Fruit fly (Drosophila melanogaster) whole organism, embryonic: ENCODE results near the gene Sqor.

ENCODE experiments used
- Atf6 ChIP-seq: fragments of 200-800 bp; sonication (Bioruptor generic); IDR thresholded peaks from 2 replicates; pipeline ENCODE4 v1.3.6; 2022; ENCODE audit warnings: missing biosample characterization, missing genetic modification characterization
- B-H2 ChIP-seq: fragments of 200-800 bp; sonication (Bioruptor generic); optimal IDR thresholded peaks from 2 replicates; lab custom pipeline; 2018; ENCODE audit warnings: missing biosample characterization, mild to moderate bottlenecking, missing genetic modification characterization
- CG10543 ChIP-seq: fragments of 200-800 bp; sonication (Bioruptor generic); optimal IDR thresholded peaks from 3 replicates; lab custom pipeline; 2017; ENCODE audit warnings: missing biosample characterization, mild to moderate bottlenecking, missing genetic modification characterization, moderate library complexity
- CG12071 ChIP-seq: fragments of 200-800 bp; sonication (Bioruptor generic); optimal IDR thresholded peaks from 3 replicates; lab custom pipeline; 2018; ENCODE audit warnings: missing biosample characterization, mild to moderate bottlenecking, missing genetic modification characterization
- CG13287 ChIP-seq: fragments of 200-800 bp; sonication (Bioruptor generic); IDR thresholded peaks from 2 replicates; pipeline ENCODE4 v1.3.6; 2022; ENCODE audit warnings: missing biosample characterization, missing genetic modification characterization; ENCODE audit not compliant: partially characterized antibody
- CG14710 ChIP-seq: fragments of 200-800 bp; sonication (Bioruptor generic); optimal IDR thresholded peaks from 3 replicates; lab custom pipeline; 2019; ENCODE audit warnings: missing biosample characterization, mild to moderate bottlenecking, missing genetic modification characterization, moderate library complexity
- CG1603 ChIP-seq: fragments of 200-800 bp; sonication (Bioruptor generic); optimal IDR thresholded peaks from 2 replicates; lab custom pipeline; 2019; ENCODE audit warnings: missing biosample characterization, mild to moderate bottlenecking, missing genetic modification characterization, moderate library complexity
- CG17829 ChIP-seq: fragments of 200-800 bp; optimal IDR thresholded peaks from 2 replicates; lab custom pipeline; 2019; ENCODE audit warnings: missing biosample characterization, mild to moderate bottlenecking, missing genetic modification characterization, moderate library complexity
- CG18262 ChIP-seq: fragments of 200-800 bp; optimal IDR thresholded peaks from 3 replicates; lab custom pipeline; 2019; ENCODE audit warnings: missing biosample characterization, mild to moderate bottlenecking, missing genetic modification characterization, moderate library complexity
- CG2116 ChIP-seq: fragments of 200-800 bp; sonication (Bioruptor generic); optimal IDR thresholded peaks from 3 replicates; lab custom pipeline; 2018; ENCODE audit warnings: missing biosample characterization, mild to moderate bottlenecking, missing genetic modification characterization
- CG2120 ChIP-seq: fragments of 200-800 bp; sonication (Bioruptor generic); optimal IDR thresholded peaks from 3 replicates; lab custom pipeline; 2016; ENCODE audit warnings: missing biosample characterization, missing genetic modification characterization
- CG2712 ChIP-seq: fragments of 200-800 bp; optimal IDR thresholded peaks from 3 replicates; lab custom pipeline; 2019; ENCODE audit warnings: missing biosample characterization, mild to moderate bottlenecking, missing genetic modification characterization, moderate library complexity
- CG30020 ChIP-seq: fragments of 200-800 bp; optimal IDR thresholded peaks from 2 replicates; lab custom pipeline; 2019; ENCODE audit warnings: missing biosample characterization, mild to moderate bottlenecking, missing genetic modification characterization, moderate library complexity
- CG34224 ChIP-seq: fragments of 200-800 bp; sonication (Bioruptor generic); IDR thresholded peaks from 3 replicates; pipeline ENCODE4 v1.3.6; 2022; ENCODE audit warnings: missing biosample characterization, missing genetic modification characterization; ENCODE audit not compliant: partially characterized antibody
- CG34376 ChIP-seq: fragments of 200-800 bp; sonication (Bioruptor generic); optimal IDR thresholded peaks from 2 replicates; lab custom pipeline; 2018; ENCODE audit warnings: missing biosample characterization, mild to moderate bottlenecking, missing genetic modification characterization
- CG4617 ChIP-seq: fragments of 200-800 bp; sonication (Bioruptor generic); optimal IDR thresholded peaks from 3 replicates; lab custom pipeline; 2016; ENCODE audit warnings: missing biosample characterization, missing genetic modification characterization, borderline replicate concordance
- CG9797 ChIP-seq: fragments of 200-800 bp; sonication (Bioruptor generic); optimal IDR thresholded peaks from 3 replicates; lab custom pipeline; 2018; ENCODE audit warnings: missing biosample characterization, mild to moderate bottlenecking, missing genetic modification characterization
- CkIIα-i1 ChIP-seq: fragments of 200-800 bp; sonication (Bioruptor generic); IDR thresholded peaks from 2 replicates; pipeline ENCODE4 v1.3.6; 2022; ENCODE audit warnings: missing biosample characterization, missing genetic modification characterization
- CoRest ChIP-seq: fragments of 200-800 bp; sonication (Bioruptor generic); optimal IDR thresholded peaks from 3 replicates; lab custom pipeline; 2018; ENCODE audit warnings: missing biosample characterization, mild to moderate bottlenecking, missing genetic modification characterization, moderate library complexity
- Dp ChIP-seq: fragments of 200-800 bp; sonication (Bioruptor generic); optimal IDR thresholded peaks from 2 replicates; lab custom pipeline; 2018; ENCODE audit warnings: missing biosample characterization, mild to moderate bottlenecking, missing genetic modification characterization, moderate library complexity
- E2f2 ChIP-seq: fragments of 200-800 bp; sonication (Bioruptor generic); IDR thresholded peaks from 2 replicates; pipeline ENCODE4 v1.3.6; 2022; ENCODE audit warnings: missing biosample characterization, missing genetic modification characterization
- HmgZ ChIP-seq: fragments of 200-800 bp; sonication (Bioruptor generic); optimal IDR thresholded peaks from 2 replicates; lab custom pipeline; 2018; ENCODE audit warnings: missing biosample characterization, mild to moderate bottlenecking, missing genetic modification characterization
- Meics ChIP-seq: fragments of 200-800 bp; sonication (Bioruptor generic); optimal IDR thresholded peaks from 2 replicates; lab custom pipeline; 2017; ENCODE audit warnings: missing biosample characterization, mild to moderate bottlenecking, missing genetic modification characterization
- Myb ChIP-seq: fragments of 200-800 bp; sonication (Bioruptor generic); optimal IDR thresholded peaks from 2 replicates; lab custom pipeline; 2016; ENCODE audit warnings: missing biosample characterization, missing genetic modification characterization
- Opbp ChIP-seq: fragments of 200-800 bp; sonication (Bioruptor generic); IDR thresholded peaks from 3 replicates; pipeline ENCODE4 v1.3.6; 2022; ENCODE audit warnings: missing biosample characterization, missing genetic modification characterization; ENCODE audit not compliant: partially characterized antibody
- Optix ChIP-seq: fragments of 200-800 bp; sonication (Bioruptor generic); IDR thresholded peaks from 3 replicates; pipeline ENCODE4 v1.3.6; 2022; ENCODE audit warnings: missing biosample characterization, missing genetic modification characterization
- Ptx1 ChIP-seq: fragments of 200-800 bp; sonication (Bioruptor generic); IDR thresholded peaks from 2 replicates; pipeline ENCODE4 v1.3.6; 2022; ENCODE audit warnings: missing biosample characterization, missing genetic modification characterization
- Rfx ChIP-seq: fragments of 200-800 bp; sonication (Bioruptor generic); IDR thresholded peaks from 2 replicates; pipeline ENCODE4 v1.3.6; 2022; ENCODE audit warnings: missing biosample characterization, missing genetic modification characterization
- Scr ChIP-seq: fragments of 200-800 bp; sonication (Bioruptor generic); IDR thresholded peaks from 2 replicates; pipeline ENCODE4 v1.3.6; 2022; ENCODE audit warnings: missing biosample characterization, missing genetic modification characterization; ENCODE audit not compliant: partially characterized antibody
- Sry-δ ChIP-seq: fragments of 200-800 bp; sonication (Bioruptor generic); optimal IDR thresholded peaks from 2 replicates; lab custom pipeline; 2016; ENCODE audit warnings: missing biosample characterization, missing genetic modification characterization
- Ssrp ChIP-seq: fragments of 200-800 bp; sonication (Bioruptor generic); optimal IDR thresholded peaks from 2 replicates; lab custom pipeline; 2018; ENCODE audit warnings: missing biosample characterization, mild to moderate bottlenecking, missing genetic modification characterization, moderate library complexity
- YL-1 ChIP-seq: fragments of 200-800 bp; sonication (Bioruptor generic); optimal IDR thresholded peaks from 3 replicates; lab custom pipeline; 2017; ENCODE audit warnings: missing biosample characterization, mild to moderate bottlenecking, missing genetic modification characterization
- bbx ChIP-seq: fragments of 200-800 bp; sonication (Bioruptor generic); IDR thresholded peaks from 2 replicates; pipeline ENCODE4 v1.3.6; 2022; ENCODE audit warnings: missing biosample characterization, missing genetic modification characterization; ENCODE audit not compliant: partially characterized antibody
- br ChIP-seq: fragments of >200 bp; optimal IDR thresholded peaks from 2 replicates; lab custom pipeline; 2017
- ci ChIP-seq: fragments of 200-800 bp; sonication (Bioruptor generic); IDR thresholded peaks from 3 replicates; pipeline ENCODE4 v1.3.6; 2022; ENCODE audit warnings: missing biosample characterization, missing genetic modification characterization
- fu2 ChIP-seq: fragments of 200-800 bp; sonication (Bioruptor generic); optimal IDR thresholded peaks from 2 replicates; lab custom pipeline; 2016; ENCODE audit warnings: missing biosample characterization, missing genetic modification characterization
- knrl ChIP-seq: fragments of 200-800 bp; sonication (Bioruptor generic); IDR thresholded peaks from 3 replicates; pipeline ENCODE4 v1.3.6; 2022; ENCODE audit warnings: missing biosample characterization, missing genetic modification characterization; ENCODE audit not compliant: partially characterized antibody
- lilli ChIP-seq: fragments of 200-800 bp; sonication (Bioruptor generic); optimal IDR thresholded peaks from 3 replicates; lab custom pipeline; 2016; ENCODE audit warnings: missing biosample characterization, missing genetic modification characterization
- pan ChIP-seq, 4 experiments: fragments of >200 bp in 3 of 4; fragments of 200-800 bp in 1 of 4; sonication (Bioruptor generic) in 1 of 4; optimal IDR thresholded peaks in 3 of 4; IDR thresholded peaks in 1 of 4; 2 replicates each; pipeline versions ENCODE4 v1.3.6 to Lab custom; 2017 to 2022; ENCODE audit warnings: missing biosample characterization in 2 of 4, missing genetic modification characterization in 2 of 4, mixed read lengths in 1 of 4
- pzg ChIP-seq: fragments of 200-800 bp; sonication (Bioruptor generic); optimal IDR thresholded peaks from 3 replicates; lab custom pipeline; 2018; ENCODE audit warnings: missing biosample characterization, mild to moderate bottlenecking, missing genetic modification characterization, moderate library complexity
- ranshi ChIP-seq: fragments of 200-800 bp; sonication (Bioruptor generic); IDR thresholded peaks from 2 replicates; pipeline ENCODE4 v1.3.6; 2022; ENCODE audit warnings: missing biosample characterization, missing genetic modification characterization
- row ChIP-seq: fragments of 200-800 bp; sonication (Bioruptor generic); IDR thresholded peaks from 3 replicates; pipeline ENCODE4 v1.3.6; 2022; ENCODE audit warnings: missing biosample characterization, missing genetic modification characterization
- sim ChIP-seq: fragments of 200-800 bp; sonication (Bioruptor generic); IDR thresholded peaks from 2 replicates; pipeline ENCODE4 v1.3.6; 2022; ENCODE audit warnings: missing biosample characterization, missing genetic modification characterization
- stwl ChIP-seq: fragments of 200-800 bp; sonication (Bioruptor generic); optimal IDR thresholded peaks from 3 replicates; lab custom pipeline; 2018; ENCODE audit warnings: missing biosample characterization, mild to moderate bottlenecking, missing genetic modification characterization, moderate library complexity
- trem ChIP-seq: fragments of 200-800 bp; optimal IDR thresholded peaks from 3 replicates; lab custom pipeline; 2019; ENCODE audit warnings: missing biosample characterization, mild to moderate bottlenecking, missing genetic modification characterization, moderate library complexity
- unc-4 ChIP-seq: fragments of 200-800 bp; sonication (Bioruptor generic); IDR thresholded peaks from 2 replicates; pipeline ENCODE4 v1.3.6; 2022; ENCODE audit warnings: missing biosample characterization, missing genetic modification characterization; ENCODE audit not compliant: partially characterized antibody
- unpg ChIP-seq: fragments of 200-800 bp; sonication (Bioruptor generic); optimal IDR thresholded peaks from 3 replicates; lab custom pipeline; 2018; ENCODE audit warnings: missing biosample characterization, mild to moderate bottlenecking, missing genetic modification characterization, moderate library complexity
- zfh2 ChIP-seq: fragments of 200-800 bp; sonication (Bioruptor generic); optimal IDR thresholded peaks from 2 replicates; lab custom pipeline; 2016; ENCODE audit warnings: missing biosample characterization, missing genetic modification characterization

Gene Sqor

DNA sequence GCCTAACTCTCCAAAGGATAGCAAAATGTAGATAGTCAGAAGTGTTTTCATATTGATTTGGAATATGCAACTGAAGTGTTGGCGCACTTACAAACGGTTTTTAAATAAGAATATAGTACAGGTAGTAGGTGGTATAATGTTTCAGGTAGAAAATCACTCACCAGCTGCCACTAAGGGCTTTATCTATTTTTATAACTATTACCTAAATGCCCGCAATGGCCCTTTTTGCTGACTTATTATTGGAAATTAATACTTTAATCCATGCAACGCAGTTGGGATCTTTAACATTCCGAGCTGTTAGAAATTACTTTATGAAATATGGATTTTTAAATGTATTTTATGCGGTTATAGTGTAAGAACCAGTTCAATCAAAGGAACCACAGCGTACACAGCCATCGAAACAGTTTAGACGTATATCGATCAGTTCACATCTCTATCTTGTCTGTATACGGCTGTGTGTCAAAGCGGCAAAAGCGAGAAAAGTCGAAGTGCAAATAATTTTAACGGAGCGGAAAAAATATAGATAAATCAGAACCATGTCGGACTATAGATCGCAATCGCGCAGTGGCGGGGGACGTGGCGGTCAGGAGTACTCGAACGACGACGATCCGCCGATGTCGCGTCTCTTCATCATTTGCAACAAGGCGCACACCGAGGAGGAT is 43.6 kb downstream of the Sqor start, which contains the start of the genes srw and CG1316:
Gene srw (minus strand): TSS at position 51 of the 662 bp plus-strand sequence.
Gene CG1316 (plus strand): TSS at position 424 of the 662 bp plus-strand sequence.
- TF ChIP-seq ci (GFP tag; lab: Robert Waterston, UW) (peak; percentile 60; the same call in 1 of the 3 replicates), lilli (peak; percentile 12), CG2712 (tag; lab: Kevin White, UChicago) (peak; percentile 11), CkIIα-i1 (no peak), Myb (GFP tag; lab: Kevin White, UChicago) (peak; percentile 67), CG18262 (tag; lab: Kevin White, UChicago) (no peak), stwl (tag; lab: Kevin White, UChicago) (peak; percentile 23), B-H2 (GFP tag; lab: Kevin White, UChicago) (peak; percentile 46), CoRest (tag; lab: Kevin White, UChicago) (no peak), CG13287 (GFP tag; lab: Robert Waterston, UW) (peak; percentile 49), YL-1 (GFP tag; lab: Kevin White, UChicago) (peak; percentile 82), CG14710 (peak; percentile 20), pan (optimal IDR thresholded peaks at IDR 0.05; lab: Kevin White, UChicago) (no peak), pan (GFP tag; optimal IDR thresholded peaks at IDR 0.05 in 1 of 2, IDR thresholded peaks at IDR 0.05 in 1 of 2) (no peak), bbx (GFP tag; lab: Robert Waterston, UW) (peak; percentile 60), Optix (GFP tag; lab: Robert Waterston, UW) (0 out of 3 replicates have a peak, but pooled peaks have one; percentile 21), CG34224 (GFP tag; lab: Robert Waterston, UW) (peak; percentile 44; the same call in 1 of the 3 replicates), CG30020 (peak; percentile 32), br (lab: Kevin White, UChicago) (no peak), knrl (GFP tag; lab: Robert Waterston, UW) (peak; percentile 25; the same call in 1 of the 3 replicates), trem (tag; lab: Kevin White, UChicago) (peak; percentile 50), fu2 (no peak), Rfx (GFP tag; lab: Robert Waterston, UW) (0 out of 2 replicates have a peak, but pooled peaks have one; percentile 38), pzg (GFP tag; lab: Kevin White, UChicago) (peak; percentile 60), CG2120 (GFP tag; lab: Kevin White, UChicago) (peak; percentile 34), Dp (GFP tag; lab: Kevin White, UChicago) (peak; percentile 62), CG9797 (GFP tag; lab: Kevin White, UChicago) (peak; percentile 3), CG1603 (tag; lab: Kevin White, UChicago) (peak; percentile 52), unc-4 (GFP tag; lab: Robert Waterston, UW) (0 out of 2 replicates have a peak, but pooled peaks have one; percentile 39), unpg (no peak), Ssrp (tag; lab: Kevin White, UChicago) (no peak), Atf6 (0 out of 2 replicates have a peak, but pooled peaks have one; percentile 40), CG17829 (tag; lab: Kevin White, UChicago) (peak; percentile 21), Meics (GFP tag; lab: Kevin White, UChicago) (no peak), sim (no peak), row (GFP tag; lab: Robert Waterston, UW) (peak; percentile 55; the same call in 1 of the 3 replicates), CG4617 (GFP tag; lab: Kevin White, UChicago) (peak; percentile 56), E2f2 (peak; percentile 71), CG2116 (GFP tag; lab: Kevin White, UChicago) (peak; percentile 53), Sry-δ (GFP tag; lab: Kevin White, UChicago) (peak; percentile 81), Scr (GFP tag; lab: Robert Waterston, UW) (peak; percentile 47), Ptx1 (GFP tag; lab: Robert Waterston, UW) (no peak), CG34376 (GFP tag; lab: Kevin White, UChicago) (peak; percentile 4), CG10543 (GFP tag; lab: Kevin White, UChicago) (no peak), ranshi (GFP tag; lab: Robert Waterston, UW) (no peak), Opbp (peak; percentile 35; the same call in 1 of the 3 replicates), CG12071 (no peak), zfh2 (no peak), HmgZ (tag; lab: Kevin White, UChicago) (peak; percentile 54)
